Fruit fly (Drosophila melanogaster): Measurements from ENCODE around the gene ncd.

ncd gene

dm6 chr3R:29834759-29835709 lies 28.1 kb upstream of the ncd start, which contains the start of gene Atg16 (continued):
- TF ChIP-seq HmgD (GFP tag; optimal IDR thresholded peaks at IDR 0.05) (no peak), D19B (GFP tag; optimal IDR thresholded peaks at IDR 0.05) (no peak), CG12236 (GFP tag; optimal IDR thresholded peaks at IDR 0.05) (no peak), Asciz (GFP tag; optimal IDR thresholded peaks at IDR 0.05) (no peak), YL-1 (GFP tag; optimal IDR thresholded peaks at IDR 0.05) (peak; percentile 27), inv (GFP tag; IDR thresholded peaks at IDR 0.05; ENCODE audit: partially characterized antibody) (peak; percentile 93), CrebB (tag; optimal IDR thresholded peaks at IDR 0.05) (no peak), CG17829 (tag; optimal IDR thresholded peaks at IDR 0.05) (peak; percentile 6), abd-A (tag; optimal IDR thresholded peaks at IDR 0.05) (no peak), CG2129 (GFP tag; IDR thresholded peaks at IDR 0.05; ENCODE audit: partially characterized antibody) (peak; percentile 85), fd3F (GFP tag; optimal IDR thresholded peaks at IDR 0.05) (no peak), Dll (GFP tag; IDR thresholded peaks at IDR 0.05; ENCODE audit: partially characterized antibody) (peak; percentile 90), ase (GFP tag; IDR thresholded peaks at IDR 0.05) (no peak), CHES-1-like (GFP tag; optimal IDR thresholded peaks at IDR 0.05) (no peak), CG1603 (tag; optimal IDR thresholded peaks at IDR 0.05) (peak; percentile 3), ranshi (GFP tag; IDR thresholded peaks at IDR 0.05) (0 out of 2 replicates have a peak, but pooled peaks have one; percentile 16), CG9609 (GFP tag; optimal IDR thresholded peaks at IDR 0.05) (no peak), Ssrp (tag; optimal IDR thresholded peaks at IDR 0.05) (no peak), ash1 (GFP tag; optimal IDR thresholded peaks at IDR 0.05) (no peak), grn (GFP tag; optimal IDR thresholded peaks at IDR 0.05) (peak; percentile 17), Sin3A (optimal IDR thresholded peaks at IDR 0.05) (peak; percentile 6), amos (GFP tag; IDR thresholded peaks at IDR 0.05; ENCODE audit: partially characterized antibody) (peak; percentile 95), lola (GFP tag; optimal IDR thresholded peaks at IDR 0.05) (peak in 1 of 3 experiments; percentile 13), lbe (GFP tag; optimal IDR thresholded peaks at IDR 0.05) (peak; percentile 50), CG9437 (GFP tag; optimal IDR thresholded peaks at IDR 0.05) (no peak), CG16813 (GFP tag; IDR thresholded peaks at IDR 0.05; ENCODE audit: partially characterized antibody) (peak; percentile 94), CG6175 (GFP tag; IDR thresholded peaks at IDR 0.05) (peak; percentile 18; the same call in 1 of the 3 replicates), tup (GFP tag; optimal IDR thresholded peaks at IDR 0.05) (no peak), gsb (GFP tag; IDR thresholded peaks at IDR 0.05) (no peak), Fer1 (GFP tag; optimal IDR thresholded peaks at IDR 0.05) (no peak), lilli (GFP tag; optimal IDR thresholded peaks at IDR 0.05) (peak; percentile 15), CG31388 (GFP tag; optimal IDR thresholded peaks at IDR 0.05) (no peak), CG13287 (GFP tag; IDR thresholded peaks at IDR 0.05; ENCODE audit: partially characterized antibody) (peak; percentile 85), CG12219 (GFP tag; optimal IDR thresholded peaks at IDR 0.05) (no peak), Ets65A (GFP tag) (peak; percentile 68), CG13624 (GFP tag; optimal IDR thresholded peaks at IDR 0.05) (no peak), CG2199 (GFP tag; IDR thresholded peaks at IDR 0.05) (no peak), CG33213 (GFP tag; optimal IDR thresholded peaks at IDR 0.05) (no peak), MESR4 (GFP tag; optimal IDR thresholded peaks at IDR 0.05) (peak; percentile 90), CG5953 (GFP tag; IDR thresholded peaks at IDR 0.05) (0 out of 2 replicates have a peak, but pooled peaks have one; percentile 16), CG34422 (GFP tag; IDR thresholded peaks at IDR 0.05) (no peak; the same call in 2 of the 3 replicates), Bteb2 (GFP tag; optimal IDR thresholded peaks at IDR 0.05) (no peak), pum (GFP tag; optimal IDR thresholded peaks at IDR 0.05) (no peak), CG13296 (GFP tag; optimal IDR thresholded peaks at IDR 0.05) (no peak), slou (GFP tag; optimal IDR thresholded peaks at IDR 0.05) (no peak), HLH4C (GFP tag; IDR thresholded peaks at IDR 0.05; ENCODE audit: partially characterized antibody) (peak; percentile 92), CG3847 (GFP tag; IDR thresholded peaks at IDR 0.05) (0 out of 2 replicates have a peak, but pooled peaks have one; percentile 27), Ets97D (GFP tag; optimal IDR thresholded peaks at IDR 0.05) (peak; percentile 22)

Data from whole organism, embryonic.